Fruit fly (Drosophila melanogaster): ENCODE results near the gene Aldh7A1.

Gene Aldh7A1

DNA sequence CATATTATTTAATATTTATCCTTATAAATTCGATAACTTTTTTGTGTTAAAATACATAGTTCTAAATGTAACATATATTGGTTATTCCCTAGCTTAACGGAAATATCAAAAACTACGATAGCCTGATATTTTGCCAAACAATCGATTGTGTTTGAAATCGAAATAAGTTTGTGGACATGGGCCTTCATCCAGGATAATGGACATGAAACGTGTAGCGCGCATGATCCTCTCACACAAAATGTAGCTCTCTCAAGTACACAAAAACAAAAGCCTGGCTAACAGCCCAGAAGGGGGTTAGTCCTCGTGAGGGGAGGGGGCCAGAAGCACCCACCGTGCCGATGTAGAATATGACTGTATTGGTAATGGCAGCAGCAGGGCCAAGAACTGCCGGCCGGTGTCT is 30.9 kb downstream of the Aldh7A1 start:
- TF ChIP-seq h (optimal IDR thresholded peaks at IDR 0.05): no peak
- no peak for TF ChIP-seq psq (optimal IDR thresholded peaks at IDR 0.05)

DNA sequence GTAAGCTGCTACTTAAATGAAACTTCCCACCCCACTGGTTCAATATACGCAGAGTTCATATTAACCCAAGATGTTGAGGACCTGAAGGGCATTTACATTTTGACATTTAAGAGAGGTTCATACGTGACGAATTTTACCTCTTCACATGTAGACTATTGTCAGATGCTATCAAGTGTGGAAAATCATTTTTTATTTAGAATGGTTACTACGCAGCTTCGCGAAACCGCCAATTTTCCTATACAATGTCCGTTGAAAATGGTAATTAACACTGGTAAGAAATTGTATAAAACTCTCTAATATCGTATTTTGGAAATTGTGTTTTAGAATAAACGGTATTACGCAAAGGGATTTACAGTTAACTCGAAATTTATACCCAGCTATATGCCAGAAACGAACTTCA is 32.2 kb downstream of the Aldh7A1 start:
- TF ChIP-seq Myc (optimal IDR thresholded peaks at IDR 0.05): no peak
- no peak for TF ChIP-seq Sin3A (optimal IDR thresholded peaks at IDR 0.05)
- TF ChIP-seq ttk (optimal IDR thresholded peaks at IDR 0.05): no peak

DNA sequence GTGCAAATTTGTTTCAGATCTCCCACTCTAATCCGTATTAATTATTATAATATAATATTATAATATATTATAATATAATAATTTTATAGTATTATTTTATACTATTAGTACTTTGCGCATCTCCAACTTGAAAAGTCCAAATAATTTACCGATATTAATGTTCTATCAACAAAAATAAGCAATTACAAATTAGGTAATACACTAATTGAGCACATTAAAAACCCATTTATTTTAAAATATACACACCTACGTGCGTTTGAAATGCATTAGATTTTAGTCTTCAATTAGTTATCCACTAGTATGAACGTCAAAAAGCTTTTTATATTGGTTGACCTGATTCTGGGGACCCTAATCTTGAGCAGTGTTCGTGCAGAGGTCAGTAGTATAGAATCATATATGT is 32.7 kb downstream of the Aldh7A1 start, which contains the start of gene CG33647:
Gene CG33647, plus strand, starts transcription at position 301 of the 400 bp plus-strand sequence.
- TF ChIP-seq psq (optimal IDR thresholded peaks at IDR 0.05): no peak
- TF ChIP-seq Sin3A (optimal IDR thresholded peaks at IDR 0.05): no peak
- TF ChIP-seq Myc (optimal IDR thresholded peaks at IDR 0.05): no peak
- no peak for TF ChIP-seq insv (optimal IDR thresholded peaks at IDR 0.05)

DNA sequence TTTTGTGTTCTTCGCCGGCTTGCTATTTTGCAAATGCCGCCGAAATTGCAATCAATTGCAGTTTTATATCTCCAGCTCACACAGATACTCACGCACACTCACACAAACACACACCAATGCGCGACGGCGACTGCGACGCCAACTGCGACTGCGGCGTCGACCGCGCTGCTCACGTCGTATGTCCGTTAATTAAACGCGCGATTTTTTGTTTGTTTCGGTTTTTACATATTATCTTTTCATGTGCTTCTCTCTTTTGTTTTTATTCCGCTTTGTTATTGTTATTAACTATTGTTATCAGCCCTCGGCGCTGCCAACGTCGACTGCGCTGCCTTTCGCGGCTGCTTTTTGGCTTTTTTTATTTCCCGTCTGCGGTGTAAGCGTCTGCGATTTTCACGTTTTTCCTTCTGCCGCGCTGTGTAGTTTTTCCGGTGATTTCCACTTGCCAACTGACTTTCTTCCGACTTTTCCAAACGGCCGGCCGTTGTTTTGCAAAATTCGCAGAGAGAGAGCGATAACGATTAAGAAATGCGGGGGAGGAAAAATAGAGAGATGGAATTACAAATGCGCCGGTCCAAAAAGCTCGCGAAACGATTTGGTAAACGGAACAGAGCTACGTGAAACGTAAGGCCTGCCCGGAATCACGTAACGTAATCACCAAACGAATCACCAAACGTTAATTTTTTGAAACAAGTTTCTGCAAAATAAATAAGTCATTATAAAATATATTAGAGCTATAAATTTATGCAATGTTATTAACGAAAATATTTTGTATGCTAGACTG is 33.6 kb downstream of the Aldh7A1 start, which contains the start of gene fz2:
Gene fz2, minus strand, starts transcription at position 452 of the 781 bp plus-strand sequence.
- TF ChIP-seq insv (optimal IDR thresholded peaks at IDR 0.05): no peak

DNA sequence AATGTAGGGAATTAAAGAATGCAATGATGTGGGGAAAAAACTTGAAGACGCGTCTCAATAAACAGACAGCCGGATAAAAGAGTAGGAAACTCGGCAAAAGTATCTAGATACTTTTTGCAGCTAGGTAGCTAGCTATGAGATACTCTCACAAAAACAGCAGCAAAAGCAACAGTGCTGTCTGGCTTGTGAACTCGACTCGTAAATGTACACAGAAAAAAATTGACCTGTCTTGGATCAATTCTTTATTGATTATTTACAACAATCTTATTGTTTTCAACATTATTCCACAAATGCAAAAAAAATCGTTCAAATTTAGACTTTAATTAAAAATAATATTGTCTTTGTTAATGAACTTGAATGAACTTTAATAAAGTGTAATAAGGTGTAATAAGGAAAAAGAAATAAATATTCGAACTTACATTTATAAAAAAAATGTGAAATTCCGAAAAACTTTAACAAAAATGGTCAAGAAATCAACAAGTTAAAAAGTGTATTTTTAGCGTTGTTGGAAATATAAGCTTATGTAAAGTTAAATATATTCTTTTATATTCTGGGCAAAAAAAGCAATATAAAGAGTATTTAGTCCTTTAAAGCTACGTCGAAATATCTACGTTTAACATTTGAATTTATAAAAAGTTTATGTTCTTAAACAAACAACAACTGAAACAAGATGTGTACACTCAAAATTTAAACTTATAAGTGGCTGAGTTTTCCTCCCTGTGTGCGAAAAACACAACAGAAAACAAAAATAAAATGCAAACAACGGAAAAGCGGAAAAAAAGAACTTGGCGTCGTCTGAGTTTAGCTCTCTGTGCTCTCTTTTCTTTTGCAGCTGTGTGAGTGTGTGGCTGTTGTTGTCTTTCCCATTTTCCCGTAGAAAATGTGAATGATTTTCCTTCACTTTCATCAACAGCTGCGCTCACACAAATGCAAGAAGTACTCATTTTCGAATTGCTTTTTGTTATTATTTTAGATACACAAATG is 34.6 kb downstream of the Aldh7A1 start:
- TF ChIP-seq psq (optimal IDR thresholded peaks at IDR 0.05) (no peak), Myc (optimal IDR thresholded peaks at IDR 0.05) (no peak), ttk (optimal IDR thresholded peaks at IDR 0.05) (no peak), Sin3A (optimal IDR thresholded peaks at IDR 0.05) (no peak), h (optimal IDR thresholded peaks at IDR 0.05) (no peak), insv (optimal IDR thresholded peaks at IDR 0.05) (no peak)

DNA sequence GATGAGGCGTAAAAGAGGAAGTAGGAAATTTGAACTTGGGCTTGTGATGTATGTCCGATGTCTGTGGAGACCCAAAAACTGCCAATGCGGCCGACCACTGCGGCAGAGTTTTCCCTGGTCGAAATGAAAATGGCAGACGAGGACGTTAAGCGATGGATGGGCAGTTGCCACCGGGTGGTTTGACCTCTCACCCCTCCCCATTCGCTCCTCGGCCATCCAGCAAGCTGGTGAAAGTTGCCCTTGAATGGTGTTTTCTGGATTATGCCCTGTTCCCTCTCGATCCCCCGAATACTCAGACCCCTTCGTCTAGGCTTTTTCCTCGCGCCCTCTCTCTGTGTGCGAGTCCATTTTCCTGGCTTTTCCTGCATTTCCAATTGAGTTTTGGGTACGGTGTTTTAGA is 37.1 kb downstream of the Aldh7A1 start:
- TF ChIP-seq h (optimal IDR thresholded peaks at IDR 0.05) (no peak), insv (optimal IDR thresholded peaks at IDR 0.05) (no peak), psq (optimal IDR thresholded peaks at IDR 0.05) (no peak), Myc (optimal IDR thresholded peaks at IDR 0.05) (no peak), ttk (optimal IDR thresholded peaks at IDR 0.05) (no peak), Sin3A (optimal IDR thresholded peaks at IDR 0.05) (no peak)

DNA sequence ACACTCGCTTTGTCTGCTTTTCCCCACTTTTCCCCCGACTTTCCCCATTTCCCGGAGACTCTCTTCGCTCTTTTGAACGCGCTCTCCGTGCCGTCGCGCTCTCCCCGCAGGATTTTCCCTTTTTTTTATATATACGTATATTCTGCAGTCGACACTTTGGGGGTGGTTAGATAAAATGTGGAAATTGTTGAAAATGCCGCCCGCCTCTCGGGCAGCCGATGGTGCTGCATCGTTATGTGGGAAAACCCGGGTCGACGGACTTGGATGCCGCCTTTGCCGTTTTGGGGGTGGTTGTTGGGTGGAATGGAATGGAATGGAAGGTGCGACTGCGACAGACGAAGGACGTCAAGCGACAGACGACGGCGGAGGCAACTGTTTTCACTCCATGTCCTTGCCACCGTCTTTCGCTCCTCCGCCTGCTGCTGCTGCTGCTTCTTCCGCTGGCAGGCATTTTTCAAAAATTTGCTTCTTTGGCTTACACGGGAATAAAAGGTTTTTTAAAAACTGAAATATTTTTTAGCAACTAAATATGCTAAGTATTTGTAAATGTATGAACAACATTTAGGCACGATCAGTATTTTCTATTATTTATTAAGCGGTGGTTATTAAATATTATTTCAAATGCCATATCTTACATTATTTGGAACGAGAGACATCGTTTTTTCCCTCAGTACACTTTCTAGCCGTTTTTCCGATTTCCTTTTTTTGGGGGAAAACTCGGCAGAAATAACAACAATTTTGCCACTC is 37.7 kb downstream of the Aldh7A1 start:
- TF ChIP-seq h (optimal IDR thresholded peaks at IDR 0.05) (no peak), ttk (optimal IDR thresholded peaks at IDR 0.05) (no peak), psq (optimal IDR thresholded peaks at IDR 0.05) (no peak), Myc (optimal IDR thresholded peaks at IDR 0.05) (no peak), Sin3A (optimal IDR thresholded peaks at IDR 0.05) (no peak), insv (optimal IDR thresholded peaks at IDR 0.05) (no peak)

DNA sequence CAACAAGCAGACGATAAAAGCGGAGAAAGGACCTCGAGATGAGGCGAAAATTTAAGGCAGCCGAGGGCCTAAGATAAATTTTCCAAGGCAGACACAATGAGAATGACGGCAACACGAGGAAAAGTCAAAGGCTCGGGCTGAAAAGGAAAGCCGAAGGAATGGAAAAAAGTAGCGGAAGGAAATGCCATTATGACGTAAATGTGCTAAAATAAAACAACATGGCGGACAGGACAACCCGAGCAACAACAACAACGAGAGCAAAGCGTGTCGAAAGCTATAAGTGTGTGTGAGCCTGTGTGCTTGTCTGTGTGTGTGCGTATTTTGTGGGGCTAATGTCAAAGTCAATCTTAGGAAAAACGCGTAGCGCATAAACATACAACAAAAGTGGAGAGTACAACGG is 39.2 kb downstream of the Aldh7A1 start:
- no peak for TF ChIP-seq ttk (optimal IDR thresholded peaks at IDR 0.05)
- no peak for TF ChIP-seq Sin3A (optimal IDR thresholded peaks at IDR 0.05)
- TF ChIP-seq insv (optimal IDR thresholded peaks at IDR 0.05): no peak
- no peak for TF ChIP-seq Myc (optimal IDR thresholded peaks at IDR 0.05)
- TF ChIP-seq psq (optimal IDR thresholded peaks at IDR 0.05): no peak
- no peak for TF ChIP-seq h (optimal IDR thresholded peaks at IDR 0.05)

DNA sequence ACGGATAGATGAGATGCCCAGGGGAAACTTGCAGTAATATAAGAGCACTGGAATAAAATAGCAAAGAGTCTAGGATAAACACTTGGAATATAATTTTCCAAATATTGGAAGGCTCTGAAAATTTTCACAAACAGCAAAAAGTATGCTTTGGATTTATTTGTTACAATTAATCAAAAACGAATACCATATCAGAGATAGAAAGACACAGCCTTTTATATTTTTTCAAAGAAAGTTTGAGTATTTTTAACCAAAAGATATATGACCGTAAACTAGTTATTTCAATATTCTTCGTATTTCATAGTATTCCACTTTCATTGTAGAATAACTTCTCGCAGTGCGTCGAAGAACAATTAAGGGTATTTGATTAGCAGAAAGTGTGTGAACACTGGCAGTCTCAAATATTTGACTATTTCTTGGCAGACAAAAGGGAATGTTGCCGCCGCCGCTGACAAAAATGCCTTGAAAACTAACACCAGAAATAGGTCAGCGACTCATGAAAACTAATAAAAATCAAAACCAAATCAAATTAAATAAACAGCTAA is 39.8 kb downstream of the Aldh7A1 start:
- TF ChIP-seq Myc (optimal IDR thresholded peaks at IDR 0.05): no peak
- no peak for TF ChIP-seq Sin3A (optimal IDR thresholded peaks at IDR 0.05)
- TF ChIP-seq ttk (optimal IDR thresholded peaks at IDR 0.05): no peak
- no peak for TF ChIP-seq insv (optimal IDR thresholded peaks at IDR 0.05)
- TF ChIP-seq psq (optimal IDR thresholded peaks at IDR 0.05): no peak
- no peak for TF ChIP-seq h (optimal IDR thresholded peaks at IDR 0.05)

DNA sequence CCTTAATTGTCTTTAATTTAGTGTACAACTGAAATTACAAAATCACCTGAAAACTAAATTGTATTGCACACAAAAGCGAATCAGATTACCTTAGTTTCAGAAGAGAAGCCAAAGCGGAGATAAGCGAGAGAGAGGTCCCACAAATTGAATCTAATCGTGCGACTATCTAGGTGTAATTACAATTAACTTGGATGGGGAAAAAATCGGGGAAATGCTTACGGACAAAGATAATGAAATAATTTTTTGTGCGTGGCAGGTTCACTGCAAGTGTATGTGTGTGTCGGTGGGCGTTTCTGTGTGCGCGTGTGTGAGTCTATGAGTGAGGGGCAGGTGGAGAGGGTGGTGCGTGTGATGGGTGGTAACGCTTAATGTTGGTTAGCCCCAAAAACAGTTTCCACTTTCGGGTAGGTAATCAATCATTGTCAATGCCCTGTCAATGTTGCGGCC is 40.3 kb downstream of the Aldh7A1 start:
- no peak for TF ChIP-seq h (optimal IDR thresholded peaks at IDR 0.05)

DNA sequence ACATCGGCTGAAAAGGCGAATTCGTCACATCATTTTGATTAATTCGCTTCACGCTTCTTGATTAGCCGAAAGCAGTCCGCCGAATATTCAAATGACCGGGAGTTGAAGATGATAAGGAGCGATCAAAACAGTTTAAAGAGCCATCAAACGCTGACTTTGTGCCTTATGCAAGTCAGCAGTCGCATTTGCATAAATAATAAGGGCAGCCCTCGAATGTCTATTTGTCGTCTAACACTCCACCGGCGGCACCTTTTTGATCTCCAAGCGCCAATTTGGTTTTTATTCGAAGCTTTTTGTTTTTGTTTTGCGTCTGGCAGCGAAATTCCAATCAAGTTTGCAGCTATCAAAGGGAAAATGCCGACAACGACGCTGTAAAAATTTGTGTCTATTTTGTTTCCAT is 43.0 kb downstream of the Aldh7A1 start:
- TF ChIP-seq h (optimal IDR thresholded peaks at IDR 0.05): no peak
- no peak for TF ChIP-seq Sin3A (optimal IDR thresholded peaks at IDR 0.05)
- no peak for TF ChIP-seq psq (optimal IDR thresholded peaks at IDR 0.05)
- TF ChIP-seq Myc (optimal IDR thresholded peaks at IDR 0.05): no peak
- TF ChIP-seq insv (optimal IDR thresholded peaks at IDR 0.05): no peak
- no peak for TF ChIP-seq ttk (optimal IDR thresholded peaks at IDR 0.05)

DNA sequence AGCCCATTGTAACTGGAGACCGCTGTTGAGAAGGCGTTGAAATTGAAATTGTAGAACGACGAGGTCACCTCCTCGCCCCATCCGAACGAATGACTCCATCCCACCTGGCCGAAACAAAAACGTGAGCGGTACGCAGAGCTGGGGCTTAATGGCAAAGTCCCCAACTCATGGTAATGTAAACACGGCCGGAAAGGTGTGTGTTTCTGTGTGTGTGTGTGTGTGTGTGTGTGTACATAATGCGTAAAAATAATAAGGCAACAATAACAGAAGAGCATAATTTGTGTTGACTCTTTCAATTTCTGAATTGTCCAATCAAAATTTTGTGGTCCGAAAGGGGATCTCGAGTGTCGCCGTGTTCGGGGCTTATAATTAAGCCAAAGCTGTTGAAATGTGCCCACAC is 47.3 kb downstream of the Aldh7A1 start:
- no peak for TF ChIP-seq ttk (optimal IDR thresholded peaks at IDR 0.05)

Data from Kc167 (cell line).